Fruit fly (Drosophila melanogaster): ENCODE data around the gene TpnC73F.

The TpnC73F gene

DNA sequence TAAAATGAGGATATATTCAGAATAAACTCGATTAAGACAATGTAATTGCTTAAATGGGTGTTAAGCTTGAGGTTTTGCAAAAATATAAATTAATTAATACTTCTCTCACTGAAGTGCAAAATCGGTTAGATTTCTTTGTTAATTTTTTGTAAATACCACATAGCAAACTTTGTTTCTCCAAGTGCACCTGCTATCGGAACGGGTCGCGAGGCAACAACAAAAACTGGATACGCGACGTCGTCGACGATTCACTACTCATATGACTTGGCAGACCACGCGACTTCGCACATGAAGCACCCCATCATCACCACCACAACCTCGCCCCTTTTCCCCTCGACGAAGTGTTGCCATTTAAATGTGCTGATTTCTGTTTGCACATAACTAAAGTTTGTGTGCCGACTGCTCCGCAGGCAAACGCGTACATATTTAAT lies 38.8 kb upstream of the TpnC73F start:
- TF ChIP-seq Vsx2 (GFP tag; optimal IDR thresholded peaks at IDR 0.05; ENCODE audit: partially characterized antibody) (no peak), rgr (GFP tag; optimal IDR thresholded peaks at IDR 0.05) (peak; percentile 30), HLH106 (tag; optimal IDR thresholded peaks at IDR 0.05) (peak; percentile 44), Hnf4 (GFP tag; optimal IDR thresholded peaks at IDR 0.05) (peak; percentile 10), dl (GFP tag; optimal IDR thresholded peaks at IDR 0.05; ENCODE audit: insufficient read depth in 1 of 2, partially characterized antibody in 2 of 2) (no peak), usp (GFP tag; optimal IDR thresholded peaks at IDR 0.05) (no peak), OdsH (GFP tag; optimal IDR thresholded peaks at IDR 0.05) (peak; percentile 34), fru (GFP tag; optimal IDR thresholded peaks at IDR 0.05) (peak; percentile 12), ey (GFP tag; optimal IDR thresholded peaks at IDR 0.05) (no peak), jim (GFP tag; optimal IDR thresholded peaks at IDR 0.05) (no peak), foxo (GFP tag; optimal IDR thresholded peaks at IDR 0.05) (peak in 1 of 2 experiments; percentile 51), h (GFP tag; optimal IDR thresholded peaks at IDR 0.05) (peak; percentile 62), Dfd (GFP tag; optimal IDR thresholded peaks at IDR 0.05) (no peak), Sp1 (GFP tag; optimal IDR thresholded peaks at IDR 0.05) (peak; percentile 9), Rel (GFP tag; optimal IDR thresholded peaks at IDR 0.05) (no peak), Rel (tag; optimal IDR thresholded peaks at IDR 0.05) (peak; percentile 19)

DNA sequence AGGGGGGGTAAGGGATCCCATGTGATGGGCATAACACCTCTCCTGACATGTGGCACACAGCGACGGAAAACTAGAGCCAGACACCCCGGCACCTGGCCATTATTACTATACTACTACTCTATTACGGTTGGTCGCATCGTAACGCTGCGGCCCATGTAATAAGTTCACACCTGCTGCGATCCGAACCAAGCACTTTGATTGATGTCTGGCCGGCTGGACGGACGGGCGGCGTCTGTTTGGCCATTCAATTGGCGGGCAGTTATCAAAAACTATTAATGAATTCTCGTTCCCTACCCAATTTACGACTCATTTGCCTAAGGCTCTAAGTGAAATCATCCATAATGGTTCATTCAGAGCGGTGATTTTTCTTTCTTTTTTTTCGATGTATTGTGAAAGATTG lies 38.4 kb upstream of the TpnC73F start:
- TF ChIP-seq CG9705 (GFP tag; optimal IDR thresholded peaks at IDR 0.05), result no peak
- TF ChIP-seq Mio (GFP tag; optimal IDR thresholded peaks at IDR 0.05), result no peak
- TF ChIP-seq rgr (GFP tag; optimal IDR thresholded peaks at IDR 0.05), result no peak
- no peak for TF ChIP-seq HLH106 (tag; optimal IDR thresholded peaks at IDR 0.05)
- no peak for TF ChIP-seq Hr78 (GFP tag; optimal IDR thresholded peaks at IDR 0.05)
- no peak for TF ChIP-seq jim (GFP tag; optimal IDR thresholded peaks at IDR 0.05)
- no peak for TF ChIP-seq usp (GFP tag; optimal IDR thresholded peaks at IDR 0.05)
- no peak for TF ChIP-seq pan (optimal IDR thresholded peaks at IDR 0.05)
- TF ChIP-seq Dfd (GFP tag; optimal IDR thresholded peaks at IDR 0.05), result no peak
- no peak for TF ChIP-seq Sp1 (GFP tag; optimal IDR thresholded peaks at IDR 0.05)
- TF ChIP-seq Vsx2 (GFP tag; optimal IDR thresholded peaks at IDR 0.05; ENCODE audit: partially characterized antibody), result no peak

DNA sequence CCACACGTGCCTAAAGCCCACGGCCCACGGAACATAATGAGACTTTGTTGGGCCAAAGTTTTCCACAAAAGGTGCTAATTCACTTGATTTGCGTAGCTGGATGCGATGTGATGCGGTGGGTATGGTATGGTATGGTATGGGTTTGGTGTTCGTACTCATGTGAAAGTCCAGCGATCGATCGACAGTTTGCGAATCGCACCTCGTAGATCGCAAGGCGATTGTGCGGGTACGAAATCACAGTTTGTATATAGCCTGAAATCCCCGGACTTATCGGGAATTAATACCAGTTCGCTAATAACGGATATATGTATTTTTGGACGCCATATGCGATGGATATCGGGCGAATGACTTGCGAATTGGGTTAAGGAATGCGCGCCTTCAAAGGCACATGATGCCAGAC lies 37.9 kb upstream of the TpnC73F start:
- no peak for TF ChIP-seq Rel (GFP tag; optimal IDR thresholded peaks at IDR 0.05)
- peak; percentile 98 for TF ChIP-seq Rel (tag; optimal IDR thresholded peaks at IDR 0.05)
- no peak for TF ChIP-seq Hnf4 (GFP tag; optimal IDR thresholded peaks at IDR 0.05)
- no peak for TF ChIP-seq Sp1 (GFP tag; optimal IDR thresholded peaks at IDR 0.05)
- TF ChIP-seq Dif (GFP tag; optimal IDR thresholded peaks at IDR 0.05; ENCODE audit: partially characterized antibody), result no peak
- TF ChIP-seq dmrt93B (GFP tag; optimal IDR thresholded peaks at IDR 0.05), result no peak
- TF ChIP-seq lola (GFP tag; optimal IDR thresholded peaks at IDR 0.05), result no peak
- no peak for TF ChIP-seq Abd-B (GFP tag; optimal IDR thresholded peaks at IDR 0.05)

DNA sequence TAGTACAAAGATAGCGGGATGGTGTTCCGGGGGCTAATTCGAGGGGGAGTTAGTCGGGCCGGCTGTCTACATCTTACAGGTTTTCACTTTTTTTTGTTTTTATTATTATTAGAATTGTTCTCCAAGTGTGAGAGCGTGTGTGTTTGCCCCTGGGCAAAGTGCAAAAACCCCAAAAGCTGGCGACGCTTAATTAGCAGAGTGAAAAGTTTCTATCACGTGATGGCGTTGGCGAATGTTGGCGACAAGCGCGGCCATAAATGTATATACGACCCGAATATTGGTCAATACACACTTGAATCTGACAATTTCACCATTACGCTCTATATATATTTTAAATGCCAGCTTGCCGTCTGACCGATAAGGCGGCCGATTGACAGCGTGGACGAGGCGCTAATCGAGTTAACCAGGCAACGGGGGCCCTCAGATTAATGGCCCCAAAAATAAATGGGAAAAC lies 36.9 kb upstream of the TpnC73F start:
- TF ChIP-seq Rel (GFP tag; optimal IDR thresholded peaks at IDR 0.05) (no peak), Rel (tag; optimal IDR thresholded peaks at IDR 0.05) (peak; percentile 51), ey (GFP tag; optimal IDR thresholded peaks at IDR 0.05) (no peak), tai (GFP tag; optimal IDR thresholded peaks at IDR 0.05) (no peak), usp (GFP tag; optimal IDR thresholded peaks at IDR 0.05) (no peak), pan (optimal IDR thresholded peaks at IDR 0.05) (no peak), Dif (GFP tag; optimal IDR thresholded peaks at IDR 0.05; ENCODE audit: partially characterized antibody) (no peak), Jra (GFP tag; optimal IDR thresholded peaks at IDR 0.05) (no peak), rgr (GFP tag; optimal IDR thresholded peaks at IDR 0.05) (peak; percentile 21), lola (GFP tag; optimal IDR thresholded peaks at IDR 0.05) (no peak), dmrt93B (GFP tag; optimal IDR thresholded peaks at IDR 0.05) (no peak), br (GFP tag; optimal IDR thresholded peaks at IDR 0.05) (peak; percentile 12), brk (GFP tag; optimal IDR thresholded peaks at IDR 0.05) (no peak), Vsx2 (GFP tag; optimal IDR thresholded peaks at IDR 0.05; ENCODE audit: partially characterized antibody) (peak; percentile 21), Hnf4 (GFP tag; optimal IDR thresholded peaks at IDR 0.05) (peak; percentile 12), GATAd (GFP tag; optimal IDR thresholded peaks at IDR 0.05) (no peak), fru (GFP tag; optimal IDR thresholded peaks at IDR 0.05) (no peak), CrebA (GFP tag; optimal IDR thresholded peaks at IDR 0.05; ENCODE audit: borderline replicate concordance) (peak; percentile 51)
